Fruit fly (Drosophila melanogaster) whole organism, prepupa: ENCODE data around the gene Tollo.

Experiments
- Blimp-1 ChIP-seq: fragments of 200-800 bp; sonication (Bioruptor generic); optimal IDR thresholded peaks from 3 replicates; lab custom pipeline; 2017; ENCODE audit warnings: missing biosample characterization, missing genetic modification characterization, mild to moderate bottlenecking, moderate library complexity, missing genetic modification reagents
- CG10631 ChIP-seq: fragments of 200-800 bp; sonication (Bioruptor generic); optimal IDR thresholded peaks from 2 replicates; lab custom pipeline; 2016; ENCODE audit warnings: missing biosample characterization, missing genetic modification characterization
- CG10669 ChIP-seq: fragments of 200-800 bp; sonication (Bioruptor generic); optimal IDR thresholded peaks from 3 replicates; lab custom pipeline; 2018; ENCODE audit warnings: missing biosample characterization, mild to moderate bottlenecking, missing genetic modification characterization, moderate library complexity
- CG11294 ChIP-seq: fragments of 200-800 bp; sonication (Bioruptor generic); IDR thresholded peaks from 2 replicates; pipeline ENCODE4 v1.3.6; 2022; ENCODE audit warnings: missing biosample characterization, missing genetic modification characterization
- CG11902 ChIP-seq: fragments of 200-800 bp; sonication (Bioruptor generic); optimal IDR thresholded peaks from 3 replicates; lab custom pipeline; 2016; ENCODE audit warnings: missing biosample characterization, missing genetic modification characterization
- CG15336 ChIP-seq: fragments of 200-800 bp; sonication (Bioruptor generic); IDR thresholded peaks from 2 replicates; pipeline ENCODE4 v1.3.6; 2022; ENCODE audit warnings: missing biosample characterization, missing genetic modification characterization
- CG1621 ChIP-seq: fragments of 200-800 bp; sonication (Bioruptor generic); optimal IDR thresholded peaks from 3 replicates; lab custom pipeline; 2018; ENCODE audit warnings: missing biosample characterization, mild to moderate bottlenecking, missing genetic modification characterization
- CG16779 ChIP-seq: fragments of 200-800 bp; sonication (Bioruptor generic); optimal IDR thresholded peaks from 3 replicates; lab custom pipeline; 2017; ENCODE audit warnings: missing biosample characterization, mild to moderate bottlenecking, missing genetic modification characterization
- CG3032 ChIP-seq: fragments of 200-800 bp; optimal IDR thresholded peaks from 2 replicates; lab custom pipeline; 2019; ENCODE audit warnings: missing biosample characterization, mild to moderate bottlenecking, missing genetic modification characterization, moderate library complexity
- CG31627 ChIP-seq: fragments of 200-800 bp; sonication (Bioruptor generic); optimal IDR thresholded peaks from 3 replicates; lab custom pipeline; 2016; ENCODE audit warnings: missing biosample characterization, missing genetic modification characterization
- CG32006 ChIP-seq: fragments of 200-800 bp; sonication (Bioruptor generic); optimal IDR thresholded peaks from 3 replicates; lab custom pipeline; 2017; ENCODE audit warnings: missing biosample characterization, mild to moderate bottlenecking, missing genetic modification characterization
- CG34406 ChIP-seq: fragments of 200-800 bp; sonication (Bioruptor generic); optimal IDR thresholded peaks from 3 replicates; lab custom pipeline; 2016; ENCODE audit warnings: missing biosample characterization, missing genetic modification characterization
- CG3919 ChIP-seq: fragments of 200-800 bp; sonication (Bioruptor generic); optimal IDR thresholded peaks from 3 replicates; lab custom pipeline; 2016; ENCODE audit warnings: missing biosample characterization, missing genetic modification characterization
- CG4318 ChIP-seq: fragments of 200-800 bp; sonication (Bioruptor generic); optimal IDR thresholded peaks from 3 replicates; lab custom pipeline; 2017; ENCODE audit warnings: missing biosample characterization, mild to moderate bottlenecking, missing genetic modification characterization
- CG6163 ChIP-seq: fragments of 200-800 bp; sonication (Bioruptor generic); IDR thresholded peaks from 3 replicates; pipeline ENCODE4 v1.3.6; 2022; ENCODE audit warnings: missing biosample characterization, missing genetic modification characterization
- CG6276 ChIP-seq: fragments of 200-800 bp; sonication (Bioruptor generic); optimal IDR thresholded peaks from 2 replicates; lab custom pipeline; 2017; ENCODE audit warnings: missing biosample characterization, mild to moderate bottlenecking, missing genetic modification characterization
- CG6808 ChIP-seq: fragments of 200-800 bp; sonication (Bioruptor generic); optimal IDR thresholded peaks from 3 replicates; lab custom pipeline; 2017; ENCODE audit warnings: missing biosample characterization, missing genetic modification characterization, mild to moderate bottlenecking, moderate library complexity, missing genetic modification reagents
- CG7368 ChIP-seq: fragments of 200-800 bp; sonication (Bioruptor generic); optimal IDR thresholded peaks from 3 replicates; lab custom pipeline; 2016; ENCODE audit warnings: missing biosample characterization, missing genetic modification characterization
- CG8119 ChIP-seq: fragments of 200-800 bp; sonication (Bioruptor generic); IDR thresholded peaks from 3 replicates; pipeline ENCODE4 v1.3.6; 2022; ENCODE audit warnings: missing biosample characterization, missing genetic modification characterization
- CG8319 ChIP-seq: fragments of 200-800 bp; sonication (Bioruptor generic); optimal IDR thresholded peaks from 3 replicates; lab custom pipeline; 2016; ENCODE audit warnings: missing biosample characterization, missing genetic modification characterization
- CG9139 ChIP-seq: fragments of 200-800 bp; sonication (Bioruptor generic); optimal IDR thresholded peaks from 3 replicates; lab custom pipeline; 2017; ENCODE audit warnings: missing biosample characterization, mild to moderate bottlenecking, missing genetic modification characterization
- Eip78C ChIP-seq: fragments of 200-800 bp; sonication (Bioruptor generic); peaks from one replicate; lab custom pipeline; 2016; ENCODE audit warnings: missing biosample characterization, missing genetic modification characterization
- Eip93F ChIP-seq: fragments of 200-800 bp; sonication (Bioruptor generic); optimal IDR thresholded peaks from 2 replicates; lab custom pipeline; 2016; ENCODE audit warnings: missing biosample characterization, mild to moderate bottlenecking, missing genetic modification characterization
- Ets96B ChIP-seq: fragments of 200-800 bp; optimal IDR thresholded peaks from 2 replicates; lab custom pipeline; 2019; ENCODE audit warnings: missing biosample characterization, mild to moderate bottlenecking, missing genetic modification characterization, moderate library complexity
- Gug ChIP-seq: fragments of 200-800 bp; sonication (Bioruptor generic); IDR thresholded peaks from 2 replicates; pipeline ENCODE4 v1.3.6; 2022; ENCODE audit warnings: missing biosample characterization, missing genetic modification characterization
- Hr38 ChIP-seq: sonication (Bioruptor generic); optimal IDR thresholded peaks from 2 replicates; lab custom pipeline; 2016; ENCODE audit warnings: missing biosample characterization, missing genetic modification characterization
- Hr4 ChIP-seq: fragments of 200-800 bp; sonication (Bioruptor generic); optimal IDR thresholded peaks from 3 replicates; lab custom pipeline; 2016; ENCODE audit warnings: missing biosample characterization, missing genetic modification characterization
- OdsH ChIP-seq: fragments of 200-800 bp; sonication (Bioruptor generic); optimal IDR thresholded peaks from 3 replicates; lab custom pipeline; 2016; ENCODE audit warnings: missing biosample characterization, missing genetic modification characterization
- Sox102F ChIP-seq: fragments of 200-800 bp; sonication (Bioruptor generic); optimal IDR thresholded peaks from 2 replicates; lab custom pipeline; 2016; ENCODE audit warnings: missing biosample characterization, mild to moderate bottlenecking, missing genetic modification characterization
- Sox14 ChIP-seq: fragments of 200-800 bp; sonication (Bioruptor generic); optimal IDR thresholded peaks from 3 replicates; lab custom pipeline; 2016; ENCODE audit warnings: missing biosample characterization, missing genetic modification characterization
- Sox15 ChIP-seq: fragments of 200-800 bp; sonication (Bioruptor generic); optimal IDR thresholded peaks from 3 replicates; lab custom pipeline; 2016; ENCODE audit warnings: missing biosample characterization, missing genetic modification characterization
- achi ChIP-seq: fragments of 200-800 bp; sonication (Bioruptor generic); optimal IDR thresholded peaks from 3 replicates; lab custom pipeline; 2016; ENCODE audit warnings: missing biosample characterization, missing genetic modification characterization
- acj6 ChIP-seq: fragments of 200-800 bp; sonication (Bioruptor generic); optimal IDR thresholded peaks from 3 replicates; lab custom pipeline; 2016; ENCODE audit warnings: missing biosample characterization, missing genetic modification characterization
- cyc ChIP-seq: fragments of 200-800 bp; sonication (Bioruptor generic); optimal IDR thresholded peaks from 3 replicates; lab custom pipeline; 2016; ENCODE audit warnings: missing biosample characterization, missing genetic modification characterization
- dac ChIP-seq: fragments of 200-800 bp; sonication (Bioruptor generic); optimal IDR thresholded peaks from 2 replicates; lab custom pipeline; 2017; ENCODE audit warnings: missing biosample characterization, mild to moderate bottlenecking, missing genetic modification characterization
- dsx ChIP-seq: fragments of 200-800 bp; optimal IDR thresholded peaks from 3 replicates; lab custom pipeline; 2019; ENCODE audit warnings: missing biosample characterization, mild to moderate bottlenecking, missing genetic modification characterization, moderate library complexity; ENCODE audit not compliant: poor library complexity, severe bottlenecking
- eg ChIP-seq: fragments of 200-800 bp; sonication (Bioruptor generic); IDR thresholded peaks from 3 replicates; pipeline ENCODE4 v1.3.6; 2022; ENCODE audit warnings: missing biosample characterization, missing genetic modification characterization
- fd59A ChIP-seq: fragments of 200-800 bp; sonication (Bioruptor generic); optimal IDR thresholded peaks from 2 replicates; lab custom pipeline; 2017; ENCODE audit warnings: missing biosample characterization, mild to moderate bottlenecking, missing genetic modification characterization, missing genetic modification reagents
- fd85E ChIP-seq: fragments of 200-800 bp; sonication (Bioruptor generic); optimal IDR thresholded peaks from 3 replicates; lab custom pipeline; 2016; ENCODE audit warnings: missing biosample characterization, missing genetic modification characterization
- fkh ChIP-seq: fragments of 200-800 bp; sonication (Bioruptor generic); optimal IDR thresholded peaks from 3 replicates; lab custom pipeline; 2017; ENCODE audit warnings: missing biosample characterization, mild to moderate bottlenecking, missing genetic modification characterization, moderate library complexity
- lz ChIP-seq: fragments of 200-800 bp; sonication (Bioruptor generic); optimal IDR thresholded peaks from 3 replicates; lab custom pipeline; 2016; ENCODE audit warnings: missing biosample characterization, missing genetic modification characterization
- net ChIP-seq: fragments of 200-800 bp; sonication (Bioruptor generic); optimal IDR thresholded peaks from 3 replicates; lab custom pipeline; 2016; ENCODE audit warnings: missing biosample characterization, missing genetic modification characterization
- pdm3 ChIP-seq: fragments of 200-800 bp; sonication (Bioruptor generic); optimal IDR thresholded peaks from 3 replicates; lab custom pipeline; 2016; ENCODE audit warnings: missing biosample characterization, missing genetic modification characterization
- salr ChIP-seq, 2 experiments: fragments of 200-800 bp; sonication (Bioruptor generic); optimal IDR thresholded peaks; 3 replicates each; lab custom pipeline; 2016 to 2018; ENCODE audit warnings: missing biosample characterization in 2 of 2, missing genetic modification characterization in 2 of 2, mild to moderate bottlenecking in 1 of 2
- spab ChIP-seq: fragments of 200-800 bp; sonication (Bioruptor generic); optimal IDR thresholded peaks from 2 replicates; lab custom pipeline; 2017; ENCODE audit warnings: missing biosample characterization, mild to moderate bottlenecking, missing genetic modification characterization, missing genetic modification reagents
- ss ChIP-seq, 2 experiments: fragments of 200-800 bp; sonication (Bioruptor generic); optimal IDR thresholded peaks; 2 replicates in 1 of 2; 3 replicates in 1 of 2; lab custom pipeline; 2017 to 2018; ENCODE audit warnings: mild to moderate bottlenecking in 2 of 2, missing biosample characterization in 2 of 2, missing genetic modification characterization in 2 of 2, moderate library complexity in 1 of 2
- svp ChIP-seq: fragments of 200-800 bp; sonication (Bioruptor generic); peaks from one replicate; lab custom pipeline; 2016; ENCODE audit warnings: missing biosample characterization, missing genetic modification characterization

Tollo gene

dm6 chr3L:15229447-15229846 lies 6.0 kb upstream of the Tollo start (continued):
- TF ChIP-seq Hr38: no peak
- peak; percentile 57 for TF ChIP-seq CG1621
- peak; percentile 20 for TF ChIP-seq OdsH
- TF ChIP-seq Gug (GFP tag; lab: Robert Waterston, UW): no peak
- TF ChIP-seq CG10631 (GFP tag; lab: Kevin White, UChicago): peak; percentile 58
- TF ChIP-seq CG31627 (GFP tag; lab: Kevin White, UChicago): no peak
- TF ChIP-seq CG3919: peak; percentile 22
- no peak for TF ChIP-seq eg (GFP tag; lab: Robert Waterston, UW)
- peak; percentile 78 for TF ChIP-seq Ets96B
- no peak for TF ChIP-seq lz (GFP tag; lab: Kevin White, UChicago)
- TF ChIP-seq CG16779 (tag; lab: Kevin White, UChicago): no peak
- TF ChIP-seq CG6163 (GFP tag; lab: Robert Waterston, UW): peak; percentile 60; the same call in 2 of the 3 replicates
- peak; percentile 86 for TF ChIP-seq Eip78C (GFP tag; lab: Kevin White, UChicago)
- TF ChIP-seq CG32006 (GFP tag; lab: Kevin White, UChicago): peak; percentile 27
- TF ChIP-seq achi (GFP tag; lab: Kevin White, UChicago): peak; percentile 55
- peak; percentile 60 for TF ChIP-seq dsx (GFP tag; lab: Kevin White, UChicago)
- TF ChIP-seq pdm3 (GFP tag; lab: Kevin White, UChicago): no peak
- peak in 1 of 2 experiments; percentile 6 for TF ChIP-seq ss (GFP tag; optimal IDR thresholded peaks at IDR 0.05; lab: Kevin White, UChicago)
- TF ChIP-seq CG8119 (GFP tag; lab: Robert Waterston, UW): peak; percentile 36; the same call in 2 of the 3 replicates
- TF ChIP-seq CG15336: no peak
- TF ChIP-seq CG9139 (GFP tag; lab: Kevin White, UChicago): no peak
- peak in 1 of 2 experiments; percentile 11 for TF ChIP-seq salr (GFP tag; optimal IDR thresholded peaks at IDR 0.05; lab: Kevin White, UChicago)
- no peak for TF ChIP-seq CG7368

DNA sequence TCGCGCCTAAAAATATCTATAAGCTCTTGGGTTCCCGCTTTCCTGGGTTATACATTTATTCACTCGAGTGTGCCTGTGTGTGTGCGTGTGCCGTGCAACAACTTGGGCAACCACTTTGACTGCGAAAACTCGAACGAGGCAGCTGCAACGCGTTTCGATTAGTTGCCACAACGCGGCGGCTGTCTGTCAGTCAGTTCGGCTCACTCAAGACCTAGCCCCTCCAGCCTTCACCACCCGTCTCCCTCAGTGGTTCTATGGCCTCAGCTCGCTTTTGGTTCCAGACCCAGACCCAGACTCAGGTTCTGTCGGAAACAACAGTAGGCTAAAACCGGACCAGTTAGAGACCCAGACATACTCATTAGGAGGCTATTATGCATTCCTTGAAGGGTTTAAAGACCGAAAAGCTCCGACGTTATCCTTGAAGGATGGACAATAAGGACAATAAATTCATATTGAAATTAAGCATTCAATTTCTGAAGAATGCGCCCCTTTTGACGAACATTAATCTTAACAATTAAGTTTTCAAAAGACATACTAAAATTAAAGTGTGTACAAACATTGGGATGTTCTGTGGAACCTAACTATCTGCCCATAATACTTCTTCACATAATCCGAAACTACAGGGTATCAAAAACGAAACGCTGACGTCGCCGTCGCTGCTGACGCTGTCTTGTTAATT lies 5.1 kb upstream of the Tollo start:
- TF ChIP-seq CG6163 (GFP tag; lab: Robert Waterston, UW): peak; percentile 38; the same call in 2 of the 3 replicates
- peak; percentile 67 for TF ChIP-seq CG16779 (tag; lab: Kevin White, UChicago)
- peak; percentile 67 for TF ChIP-seq CG10669 (GFP tag; lab: Kevin White, UChicago)
- peak; percentile 42 to 82 for TF ChIP-seq salr (GFP tag; optimal IDR thresholded peaks at IDR 0.05; lab: Kevin White, UChicago)
- TF ChIP-seq CG3919: peak; percentile 66
- peak; percentile 6 for TF ChIP-seq Sox102F (GFP tag; lab: Kevin White, UChicago)
- TF ChIP-seq Blimp-1 (GFP tag; lab: Kevin White, UChicago): no peak
- peak; percentile 53; the same call in 1 of the 2 replicates for TF ChIP-seq CG11294 (GFP tag; lab: Robert Waterston, UW)
- peak; percentile 71 for TF ChIP-seq CG1621
- no peak for TF ChIP-seq fkh
- TF ChIP-seq acj6 (GFP tag; lab: Kevin White, UChicago): peak; percentile 68
- no peak for TF ChIP-seq fd85E (GFP tag; lab: Kevin White, UChicago)
- TF ChIP-seq CG10631 (GFP tag; lab: Kevin White, UChicago): peak; percentile 84
- peak; percentile 40 for TF ChIP-seq dac (GFP tag; lab: Kevin White, UChicago)
- peak; percentile 69 for TF ChIP-seq spab
- peak; percentile 83 for TF ChIP-seq CG3032
- peak; percentile 65 for TF ChIP-seq dsx (GFP tag; lab: Kevin White, UChicago)
- TF ChIP-seq CG11902 (GFP tag; lab: Kevin White, UChicago): no peak
- TF ChIP-seq Ets96B: peak; percentile 74
- TF ChIP-seq lz (GFP tag; lab: Kevin White, UChicago): peak; percentile 15
- TF ChIP-seq fd59A (GFP tag; lab: Kevin White, UChicago): peak; percentile 75
- peak; percentile 81 for TF ChIP-seq CG6276 (GFP tag; lab: Kevin White, UChicago)
- peak; percentile 18 for TF ChIP-seq Sox15 (GFP tag; lab: Kevin White, UChicago)
- TF ChIP-seq CG6808 (GFP tag; lab: Kevin White, UChicago): peak; percentile 78
- TF ChIP-seq eg (GFP tag; lab: Robert Waterston, UW): peak; percentile 64; the same call in 2 of the 3 replicates
- no peak for TF ChIP-seq Hr38
- TF ChIP-seq cyc: peak; percentile 15
- TF ChIP-seq achi (GFP tag; lab: Kevin White, UChicago): peak; percentile 75
- peak; percentile 35 for TF ChIP-seq CG8319
- peak; percentile 70 for TF ChIP-seq CG4318 (GFP tag; lab: Kevin White, UChicago)
- TF ChIP-seq Gug (GFP tag; lab: Robert Waterston, UW): peak; percentile 79
- TF ChIP-seq svp (GFP tag; lab: Kevin White, UChicago): peak; percentile 29
- peak; percentile 41 for TF ChIP-seq CG34406 (GFP tag; lab: Kevin White, UChicago)
- TF ChIP-seq Sox14 (GFP tag; lab: Kevin White, UChicago): peak; percentile 76
- TF ChIP-seq Hr4: peak; percentile 72
- peak; percentile 69 for TF ChIP-seq net (GFP tag; lab: Kevin White, UChicago)
- no peak for TF ChIP-seq Eip93F (GFP tag; lab: Kevin White, UChicago)
